Fruit fly (Drosophila melanogaster) whole organism, embryonic: Measurements from ENCODE around the gene CG3294.

Source experiments
- Atf-2 ChIP-seq: fragments of 200-800 bp; sonication (Bioruptor generic); optimal IDR thresholded peaks from 2 replicates; lab custom pipeline; 2016; ENCODE audit warnings: missing biosample characterization, missing genetic modification characterization
- BtbVII ChIP-seq: fragments of 200-800 bp; sonication (Bioruptor generic); optimal IDR thresholded peaks from 3 replicates; lab custom pipeline; 2017; ENCODE audit warnings: missing biosample characterization, mild to moderate bottlenecking, missing genetic modification characterization
- CG10959 ChIP-seq: fragments of 200-800 bp; sonication (Bioruptor generic); IDR thresholded peaks from 2 replicates; pipeline ENCODE4 v1.3.6; 2022; ENCODE audit warnings: missing biosample characterization, missing genetic modification characterization
- CG11085 ChIP-seq: fragments of 200-800 bp; sonication (Bioruptor generic); IDR thresholded peaks from 2 replicates; pipeline ENCODE4 v1.3.6; 2022; ENCODE audit warnings: missing biosample characterization, missing genetic modification characterization
- CG12659 ChIP-seq: fragments of 200-800 bp; sonication (Bioruptor generic); optimal IDR thresholded peaks from 3 replicates; lab custom pipeline; 2017; ENCODE audit warnings: mild to moderate bottlenecking, missing biosample characterization, missing genetic modification reagents, missing genetic modification characterization
- CG13296 ChIP-seq: fragments of 200-800 bp; sonication (Bioruptor generic); optimal IDR thresholded peaks from 3 replicates; lab custom pipeline; 2018; ENCODE audit warnings: missing biosample characterization, mild to moderate bottlenecking, missing genetic modification characterization
- CG1603 ChIP-seq: fragments of 200-800 bp; sonication (Bioruptor generic); optimal IDR thresholded peaks from 2 replicates; lab custom pipeline; 2019; ENCODE audit warnings: missing biosample characterization, mild to moderate bottlenecking, missing genetic modification characterization, moderate library complexity
- CG18619 ChIP-seq: fragments of 200-800 bp; sonication (Bioruptor generic); optimal IDR thresholded peaks from 3 replicates; lab custom pipeline; 2017; ENCODE audit warnings: missing biosample characterization, mild to moderate bottlenecking, missing genetic modification characterization
- CG30020 ChIP-seq: fragments of 200-800 bp; optimal IDR thresholded peaks from 2 replicates; lab custom pipeline; 2019; ENCODE audit warnings: missing biosample characterization, mild to moderate bottlenecking, missing genetic modification characterization, moderate library complexity
- CG3726 ChIP-seq: fragments of 200-800 bp; sonication (Bioruptor generic); IDR thresholded peaks from 3 replicates; pipeline ENCODE4, ENCODE4 v1.3.6; 2022; ENCODE audit warnings: missing biosample characterization, missing genetic modification characterization
- CG4854 ChIP-seq: fragments of 200-800 bp; sonication (Bioruptor generic); optimal IDR thresholded peaks from 2 replicates; lab custom pipeline; 2016; ENCODE audit warnings: missing biosample characterization, missing genetic modification characterization, inconsistent platforms
- CG8290 ChIP-seq, 3 experiments: fragments of 200-800 bp; sonication (Bioruptor generic); optimal IDR thresholded peaks; 2 replicates each; lab custom pipeline; 2016 to 2019; ENCODE audit warnings: missing biosample characterization in 3 of 3, missing genetic modification characterization in 3 of 3, mild to moderate bottlenecking in 2 of 3, moderate library complexity in 1 of 3
- CG8944 ChIP-seq: fragments of 200-800 bp; sonication (Bioruptor generic); optimal IDR thresholded peaks from 3 replicates; lab custom pipeline; 2016; ENCODE audit warnings: missing biosample characterization, missing genetic modification characterization
- CG9876 ChIP-seq: fragments of 200-800 bp; sonication (Bioruptor generic); optimal IDR thresholded peaks from 2 replicates; lab custom pipeline; 2016; ENCODE audit warnings: missing biosample characterization, missing genetic modification characterization
- Camta ChIP-seq: fragments of 200-800 bp; sonication (Bioruptor generic); optimal IDR thresholded peaks from 2 replicates; lab custom pipeline; 2016; ENCODE audit warnings: missing biosample characterization, missing genetic modification characterization
- D ChIP-seq, 2 experiments: fragments of 200-800 bp in 1 of 2; fragments of >200 bp in 1 of 2; sonication (Bioruptor generic) in 1 of 2; optimal IDR thresholded peaks; 2 replicates in 1 of 2; 3 replicates in 1 of 2; lab custom pipeline; 2017; ENCODE audit warnings: mild to moderate bottlenecking in 1 of 2, missing biosample characterization in 1 of 2, missing genetic modification characterization in 1 of 2, missing genetic modification reagents in 1 of 2
- D19B ChIP-seq: fragments of 200-800 bp; sonication (Bioruptor generic); optimal IDR thresholded peaks from 2 replicates; lab custom pipeline; 2017; ENCODE audit warnings: missing biosample characterization, mild to moderate bottlenecking, missing genetic modification characterization
- Dref ChIP-seq: fragments of 200-800 bp; sonication (Bioruptor generic); IDR thresholded peaks from 2 replicates; pipeline ENCODE4 v1.3.6; 2022; ENCODE audit warnings: missing biosample characterization, missing genetic modification characterization
- Drgx ChIP-seq: fragments of 200-800 bp; sonication (Bioruptor generic); IDR thresholded peaks from 2 replicates; pipeline ENCODE4 v1.3.6; 2022; ENCODE audit warnings: missing biosample characterization, missing genetic modification characterization
- Ets65A ChIP-seq: fragments of 200-800 bp; sonication (Bioruptor generic); peaks from one replicate; lab custom pipeline; 2016; ENCODE audit warnings: missing biosample characterization, missing genetic modification characterization
- Fer3 ChIP-seq: fragments of 200-800 bp; sonication (Bioruptor generic); optimal IDR thresholded peaks from 2 replicates; lab custom pipeline; 2018; ENCODE audit warnings: missing biosample characterization, mild to moderate bottlenecking, missing genetic modification characterization, moderate library complexity
- Gsc ChIP-seq: fragments of 200-800 bp; sonication (Bioruptor generic); IDR thresholded peaks from 2 replicates; pipeline ENCODE4 v1.3.6; 2022; ENCODE audit warnings: missing biosample characterization, missing genetic modification characterization
- Hmx ChIP-seq: fragments of 200-800 bp; sonication (Bioruptor generic); optimal IDR thresholded peaks from 2 replicates; lab custom pipeline; 2016; ENCODE audit warnings: missing biosample characterization, missing genetic modification characterization
- Jarid2 ChIP-seq: fragments of 200-800 bp; sonication (Bioruptor generic); optimal IDR thresholded peaks from 3 replicates; lab custom pipeline; 2017; ENCODE audit warnings: mild to moderate bottlenecking, missing biosample characterization, missing genetic modification reagents, missing genetic modification characterization
- Mad ChIP-seq: fragments of 200-800 bp; sonication (Bioruptor generic); optimal IDR thresholded peaks from 2 replicates; lab custom pipeline; 2016; ENCODE audit warnings: missing biosample characterization, missing genetic modification characterization
- NC2β ChIP-seq: fragments of 200-800 bp; sonication (Bioruptor generic); optimal IDR thresholded peaks from 2 replicates; lab custom pipeline; 2016; ENCODE audit warnings: missing biosample characterization, missing genetic modification characterization
- NfI ChIP-seq: fragments of 200-800 bp; sonication (Bioruptor generic); optimal IDR thresholded peaks from 3 replicates; lab custom pipeline; 2018; ENCODE audit warnings: missing biosample characterization, mild to moderate bottlenecking, missing genetic modification characterization, moderate library complexity
- Rfx ChIP-seq: fragments of 200-800 bp; sonication (Bioruptor generic); IDR thresholded peaks from 2 replicates; pipeline ENCODE4 v1.3.6; 2022; ENCODE audit warnings: missing biosample characterization, missing genetic modification characterization
- Sry-β ChIP-seq: fragments of 200-800 bp; sonication (Bioruptor generic); optimal IDR thresholded peaks from 2 replicates; lab custom pipeline; 2018; ENCODE audit warnings: missing biosample characterization, mild to moderate bottlenecking, missing genetic modification characterization, moderate library complexity
- cg ChIP-seq: fragments of 200-800 bp; sonication (Bioruptor generic); optimal IDR thresholded peaks from 3 replicates; lab custom pipeline; 2019; ENCODE audit warnings: missing biosample characterization, mild to moderate bottlenecking, missing genetic modification characterization, moderate library complexity
- cwo ChIP-seq: fragments of 200-800 bp; sonication (Bioruptor generic); optimal IDR thresholded peaks from 3 replicates; lab custom pipeline; 2017; ENCODE audit warnings: missing biosample characterization, missing genetic modification characterization, mild to moderate bottlenecking, moderate library complexity, missing genetic modification reagents
- dati ChIP-seq: fragments of 200-800 bp; sonication (Bioruptor generic); IDR thresholded peaks from 2 replicates; pipeline ENCODE4 v1.3.6; 2022; ENCODE audit warnings: missing biosample characterization, missing genetic modification characterization
- exex ChIP-seq: fragments of 200-800 bp; sonication (Bioruptor generic); optimal IDR thresholded peaks from 4 replicates; lab custom pipeline; 2018; ENCODE audit warnings: missing biosample characterization, mild to moderate bottlenecking, missing genetic modification characterization, moderate library complexity
- fd96Cb ChIP-seq: fragments of 200-800 bp; sonication (Bioruptor generic); optimal IDR thresholded peaks from 2 replicates; lab custom pipeline; 2018; ENCODE audit warnings: missing biosample characterization, mild to moderate bottlenecking, missing genetic modification characterization, moderate library complexity
- grau ChIP-seq: fragments of 200-800 bp; optimal IDR thresholded peaks from 3 replicates; lab custom pipeline; 2019; ENCODE audit warnings: missing biosample characterization, mild to moderate bottlenecking, missing genetic modification characterization, moderate library complexity
- grn ChIP-seq: fragments of 200-800 bp; sonication (Bioruptor generic); optimal IDR thresholded peaks from 3 replicates; lab custom pipeline; 2017; ENCODE audit warnings: missing biosample characterization, missing genetic modification characterization
- jumu ChIP-seq: fragments of 200-800 bp; sonication (Bioruptor generic); optimal IDR thresholded peaks from 3 replicates; lab custom pipeline; 2016; ENCODE audit warnings: missing biosample characterization, missing genetic modification characterization
- knrl ChIP-seq: fragments of 200-800 bp; sonication (Bioruptor generic); IDR thresholded peaks from 3 replicates; pipeline ENCODE4 v1.3.6; 2022; ENCODE audit warnings: missing biosample characterization, missing genetic modification characterization; ENCODE audit not compliant: partially characterized antibody
- mld ChIP-seq: fragments of 200-800 bp; sonication (Bioruptor generic); IDR thresholded peaks from 3 replicates; pipeline ENCODE4 v1.3.6; 2022; ENCODE audit warnings: missing biosample characterization, missing genetic modification characterization; ENCODE audit not compliant: partially characterized antibody
- peb ChIP-seq: fragments of 200-800 bp; sonication (Bioruptor generic); IDR thresholded peaks from 2 replicates; pipeline ENCODE4 v1.3.6; 2022; ENCODE audit warnings: missing biosample characterization, missing genetic modification characterization
- pros ChIP-seq: fragments of 200-800 bp; sonication (Bioruptor generic); optimal IDR thresholded peaks from 3 replicates; lab custom pipeline; 2019; ENCODE audit warnings: missing biosample characterization, mild to moderate bottlenecking, missing genetic modification characterization, moderate library complexity
- pzg ChIP-seq: fragments of 200-800 bp; sonication (Bioruptor generic); optimal IDR thresholded peaks from 3 replicates; lab custom pipeline; 2018; ENCODE audit warnings: missing biosample characterization, mild to moderate bottlenecking, missing genetic modification characterization, moderate library complexity
- ranshi ChIP-seq: fragments of 200-800 bp; sonication (Bioruptor generic); IDR thresholded peaks from 2 replicates; pipeline ENCODE4 v1.3.6; 2022; ENCODE audit warnings: missing biosample characterization, missing genetic modification characterization
- sc ChIP-seq, 3 experiments: fragments of >200 bp in 2 of 3; fragments of 200-800 bp in 1 of 3; sonication (Bioruptor generic) in 1 of 3; optimal IDR thresholded peaks; 2 replicates in 2 of 3; 3 replicates in 1 of 3; lab custom pipeline; 2017; ENCODE audit warnings: mild to moderate bottlenecking in 1 of 3, missing biosample characterization in 1 of 3, missing genetic modification characterization in 1 of 3, missing genetic modification reagents in 1 of 3
- slp2 ChIP-seq: fragments of 200-800 bp; sonication (Bioruptor generic); optimal IDR thresholded peaks from 2 replicates; lab custom pipeline; 2016; ENCODE audit warnings: missing biosample characterization, missing genetic modification characterization
- ssp ChIP-seq: fragments of 200-800 bp; sonication (Bioruptor generic); IDR thresholded peaks from 2 replicates; pipeline ENCODE4 v1.3.6; 2022; ENCODE audit warnings: missing biosample characterization, missing genetic modification characterization
- tio ChIP-seq: fragments of 200-800 bp; sonication (Bioruptor generic); optimal IDR thresholded peaks from 2 replicates; lab custom pipeline; 2017; ENCODE audit warnings: missing biosample characterization, missing genetic modification characterization, inconsistent platforms
- zen ChIP-seq: fragments of 200-800 bp; sonication (Bioruptor generic); optimal IDR thresholded peaks from 3 replicates; lab custom pipeline; 2018; ENCODE audit warnings: missing biosample characterization, mild to moderate bottlenecking, missing genetic modification characterization, moderate library complexity

Gene CG3294

dm6 chr2L:4837772-4838397 lies 43.5 kb downstream of the CG3294 start, which contains the start of the genes tank and CG12194 (continued):
- TF ChIP-seq D (optimal IDR thresholded peaks at IDR 0.05; lab: Kevin White, UChicago): no peak
- TF ChIP-seq D (GFP tag; optimal IDR thresholded peaks at IDR 0.05; lab: Kevin White, UChicago): peak; percentile 98
- TF ChIP-seq grn (GFP tag; lab: Kevin White, UChicago): peak; percentile 89
- TF ChIP-seq CG10959 (GFP tag; lab: Robert Waterston, UW): peak; percentile 99
- TF ChIP-seq exex (tag; lab: Kevin White, UChicago): peak; percentile 85
- TF ChIP-seq grau (tag; lab: Kevin White, UChicago): peak; percentile 97
- peak; percentile 99 for TF ChIP-seq CG18619
- TF ChIP-seq Sry-β: peak; percentile 87
- TF ChIP-seq Dref: peak; percentile 76
- peak; percentile 87 for TF ChIP-seq pzg
- TF ChIP-seq Jarid2: peak; percentile 87
- TF ChIP-seq Atf-2: peak; percentile 99
- peak; percentile 99 for TF ChIP-seq CG12659
- peak; percentile 98 for TF ChIP-seq zen (tag; lab: Kevin White, UChicago)
- peak; percentile 68 for TF ChIP-seq CG30020 (tag; lab: Kevin White, UChicago)
- peak; percentile 98 for TF ChIP-seq CG11085 (GFP tag; lab: Robert Waterston, UW)
- TF ChIP-seq sc (optimal IDR thresholded peaks at IDR 0.05; lab: Kevin White, UChicago): no peak
- TF ChIP-seq sc (GFP tag; optimal IDR thresholded peaks at IDR 0.05; lab: Kevin White, UChicago): peak; percentile 99
- TF ChIP-seq cwo (GFP tag; lab: Kevin White, UChicago): peak; percentile 96
- TF ChIP-seq CG9876: peak; percentile 98
- peak; percentile 99 for TF ChIP-seq CG3726 (GFP tag; lab: Robert Waterston, UW)
- peak; percentile 99 for TF ChIP-seq peb (GFP tag; lab: Robert Waterston, UW)
- peak; percentile 95 for TF ChIP-seq ssp (GFP tag; lab: Robert Waterston, UW)
- TF ChIP-seq fd96Cb: peak; percentile 99
- peak; percentile 99 for TF ChIP-seq tio (GFP tag; lab: Kevin White, UChicago)
- TF ChIP-seq CG8944: peak; percentile 99
- 0 out of 3 replicates have a peak, but pooled peaks have one; percentile 38 for TF ChIP-seq mld (GFP tag; lab: Robert Waterston, UW)
- TF ChIP-seq NC2β (GFP tag; lab: Kevin White, UChicago): peak; percentile 99
- TF ChIP-seq NfI: peak; percentile 99
- TF ChIP-seq cg: no peak
- peak; percentile 99 for TF ChIP-seq CG4854 (GFP tag; lab: Kevin White, UChicago)
- TF ChIP-seq Rfx (GFP tag; lab: Robert Waterston, UW): peak; percentile 100
- TF ChIP-seq knrl (GFP tag; lab: Robert Waterston, UW): peak; percentile 84
- peak; percentile 99 for TF ChIP-seq jumu (GFP tag; lab: Kevin White, UChicago)
- peak; percentile 99 for TF ChIP-seq Mad (GFP tag; lab: Kevin White, UChicago)
- TF ChIP-seq Fer3: peak; percentile 98
- peak; percentile 99 for TF ChIP-seq Camta (GFP tag; lab: Kevin White, UChicago)
- TF ChIP-seq CG1603 (tag; lab: Kevin White, UChicago): peak; percentile 99
- no peak for TF ChIP-seq pros (GFP tag; lab: Kevin White, UChicago)
- peak; percentile 92 for TF ChIP-seq CG13296 (GFP tag; lab: Kevin White, UChicago)
- TF ChIP-seq BtbVII (GFP tag; lab: Kevin White, UChicago): peak; percentile 98
- peak; percentile 99 for TF ChIP-seq ranshi
- peak; percentile 95 for TF ChIP-seq D19B (GFP tag; lab: Kevin White, UChicago)
- peak; percentile 99 for TF ChIP-seq slp2 (GFP tag; lab: Kevin White, UChicago)
- TF ChIP-seq CG8290 (GFP tag; optimal IDR thresholded peaks at IDR 0.05; lab: Kevin White, UChicago): peak; percentile 97
- TF ChIP-seq CG8290 (tag; optimal IDR thresholded peaks at IDR 0.05; lab: Kevin White, UChicago): peak; percentile 89 to 100
- peak; percentile 92 for TF ChIP-seq Hmx
- peak; percentile 99 for TF ChIP-seq Gsc (GFP tag; lab: Robert Waterston, UW)
- TF ChIP-seq Drgx (GFP tag; lab: Robert Waterston, UW): peak; percentile 100
- TF ChIP-seq dati (GFP tag; lab: Robert Waterston, UW): peak; percentile 99
- TF ChIP-seq Ets65A (GFP tag; lab: Kevin White, UChicago): peak; percentile 100
